Worm (Caenorhabditis elegans): ENCODE measurements around the gene nrsn-1.

The nrsn-1 gene

ce11 chrV:3668464-3668863, 47.3 kb downstream of the nrsn-1 start, which contains the start of gene Y39H10B.2:
Gene Y39H10B.2, plus strand, starts transcription at chrV:3668764.
- no peak for TF ChIP-seq K02D7.2 (tag; optimal IDR thresholded peaks at IDR 0.05)
- TF ChIP-seq ceh-6 (GFP tag; optimal IDR thresholded peaks at IDR 0.05) = no peak
- TF ChIP-seq pqm-1 (tag; optimal IDR thresholded peaks at IDR 0.05) = no peak
- TF ChIP-seq nhr-232 (tag; optimal IDR thresholded peaks at IDR 0.05) = no peak
- no peak for TF ChIP-seq pha-4 (tag; optimal IDR thresholded peaks at IDR 0.05)
- no peak for TF ChIP-seq lin-11 (tag; optimal IDR thresholded peaks at IDR 0.05)
- no peak for TF ChIP-seq pag-3 (tag; optimal IDR thresholded peaks at IDR 0.05; ENCODE audit: borderline replicate concordance)
- TF ChIP-seq hlh-13 (GFP tag; optimal IDR thresholded peaks at IDR 0.05) = no peak
- no peak for TF ChIP-seq nfya-1 (tag; optimal IDR thresholded peaks at IDR 0.05)
- no peak for TF ChIP-seq ets-4 (tag; optimal IDR thresholded peaks at IDR 0.05)
- TF ChIP-seq hlh-6 (tag; optimal IDR thresholded peaks at IDR 0.05) = no peak
- no peak for TF ChIP-seq Y22D7AL.16 (tag; optimal IDR thresholded peaks at IDR 0.05)
- no peak for TF ChIP-seq odd-2 (tag; optimal IDR thresholded peaks at IDR 0.05)

- TF ChIP-seq ceh-31 (tag; optimal IDR thresholded peaks at IDR 0.05) = no peak
These were observed 48.9 kb downstream of the nrsn-1 start, which contains the start of gene str-113 for ce11 chrV:3666887-3667286. Gene str-113, minus strand, starts transcription at chrV:3666987.
